Worm (Caenorhabditis elegans) whole organism, L1 larva: ENCODE results near the gene chil-9.

ENCODE experiments used
- aha-1 ChIP-seq: fragments of 150-350 bp; optimal IDR thresholded peaks from 2 replicates; lab custom pipeline; 2014; ENCODE audit warnings: missing biosample characterization, missing genetic modification characterization
- alr-1 ChIP-seq: fragments of 200-800 bp; sonication (Bioruptor generic); optimal IDR thresholded peaks from 2 replicates; lab custom pipeline; 2018; ENCODE audit warnings: borderline replicate concordance, mild to moderate bottlenecking, missing genetic modification characterization, missing compliant biosample characterization

- no peak for TF ChIP-seq alr-1
- no peak for TF ChIP-seq aha-1
These were observed 47.3 kb upstream of the chil-9 start, which contains the start of gene C08H9.16 for ce11 chrII:9892409-9892808.
